Fruit fly (Drosophila melanogaster): ENCODE results near the gene CG43083.

The CG43083 gene

dm6 chr3L:15647712-15648621 is at the start of gene CG43083, which contains the start of gene comm3:
Gene CG43083 (plus strand): TSS chr3L:15648571.
Gene comm3 (minus strand): TSS chr3L:15647762.
- TF ChIP-seq CG18476 (GFP tag; optimal IDR thresholded peaks at IDR 0.05) (no peak), CG6813 (GFP tag; optimal IDR thresholded peaks at IDR 0.05) (peak; percentile 31), sd (tag; optimal IDR thresholded peaks at IDR 0.05) (peak; percentile 85), sens (GFP tag) (peak; percentile 52), pum (GFP tag; optimal IDR thresholded peaks at IDR 0.05) (no peak), disco-r (GFP tag; optimal IDR thresholded peaks at IDR 0.05) (no peak), CG17568 (GFP tag; optimal IDR thresholded peaks at IDR 0.05) (peak; percentile 15)

- TF ChIP-seq oc (tag; optimal IDR thresholded peaks at IDR 0.05) (peak; percentile 89), crol (GFP tag; IDR thresholded peaks at IDR 0.05) (peak; percentile 76), Sox102F (GFP tag; optimal IDR thresholded peaks at IDR 0.05) (no peak), Blimp-1 (GFP tag; optimal IDR thresholded peaks at IDR 0.05) (peak; percentile 98), CG16779 (GFP tag; IDR thresholded peaks at IDR 0.05) (no peak), CG2199 (GFP tag; IDR thresholded peaks at IDR 0.05) (peak; percentile 54; the same call in 1 of the 3 replicates), kni (GFP tag; optimal IDR thresholded peaks at IDR 0.05) (peak; percentile 31), sd (tag; optimal IDR thresholded peaks at IDR 0.05) (no peak), Kr (GFP tag; optimal IDR thresholded peaks at IDR 0.05) (no peak), pros (GFP tag; optimal IDR thresholded peaks at IDR 0.05) (peak; percentile 36), onecut (GFP tag; IDR thresholded peaks at IDR 0.05) (peak; percentile 60; the same call in 1 of the 2 replicates), sisA (GFP tag; IDR thresholded peaks at IDR 0.05) (no peak), abd-A (tag; optimal IDR thresholded peaks at IDR 0.05) (peak; percentile 78)
Measured at dm6 chr3L:15599190-15599589, 49.2 kb upstream of the CG43083 start.

- TF ChIP-seq Ssrp (tag; optimal IDR thresholded peaks at IDR 0.05) (no peak), caup (GFP tag; optimal IDR thresholded peaks at IDR 0.05; ENCODE audit: severe bottlenecking) (no peak), h (optimal IDR thresholded peaks at IDR 0.05) (no peak), CG3995 (GFP tag; optimal IDR thresholded peaks at IDR 0.05) (no peak), CG6654 (GFP tag; optimal IDR thresholded peaks at IDR 0.05) (no peak), Ada2b (GFP tag; IDR thresholded peaks at IDR 0.05) (no peak), Fer3 (tag; optimal IDR thresholded peaks at IDR 0.05) (no peak), CG4617 (GFP tag; optimal IDR thresholded peaks at IDR 0.05; ENCODE audit: borderline replicate concordance) (no peak), fru (optimal IDR thresholded peaks at IDR 0.05) (no peak), bsh (GFP tag; optimal IDR thresholded peaks at IDR 0.05) (peak in 1 of 2 experiments; percentile 50), Spps (tag; optimal IDR thresholded peaks at IDR 0.05) (peak; percentile 11), CG12391 (tag; optimal IDR thresholded peaks at IDR 0.05) (peak; percentile 21), CG9215 (GFP tag; IDR thresholded peaks at IDR 0.05) (no peak), ems (GFP tag; optimal IDR thresholded peaks at IDR 0.05) (no peak), lola (GFP tag; optimal IDR thresholded peaks at IDR 0.05) (no peak), CG43689 (GFP tag; IDR thresholded peaks at IDR 0.05) (no peak), lov (optimal IDR thresholded peaks at IDR 0.05) (no peak), lov (GFP tag; IDR thresholded peaks at IDR 0.05) (no peak), MBD-R2 (GFP tag; IDR thresholded peaks at IDR 0.05) (no peak), CG10979 (tag; optimal IDR thresholded peaks at IDR 0.05) (peak; percentile 11), Deaf1 (tag; optimal IDR thresholded peaks at IDR 0.05) (no peak), CG15073 (GFP tag; optimal IDR thresholded peaks at IDR 0.05) (no peak), sqz (GFP tag; optimal IDR thresholded peaks at IDR 0.05) (no peak), CG10321 (GFP tag; IDR thresholded peaks at IDR 0.05) (no peak), CG3065 (GFP tag; optimal IDR thresholded peaks at IDR 0.05) (no peak), NC2α (GFP tag; optimal IDR thresholded peaks at IDR 0.05) (no peak), bab2 (GFP tag; optimal IDR thresholded peaks at IDR 0.05) (peak; percentile 14), Vsx1 (GFP tag; optimal IDR thresholded peaks at IDR 0.05) (no peak)
Measured at dm6 chr3L:15600051-15600450, 48.3 kb upstream of the CG43083 start.
